Fruit fly (Drosophila melanogaster): ENCODE measurements around the gene CG7120.

- no peak for TF ChIP-seq psq (optimal IDR thresholded peaks at IDR 0.05)
- no peak for TF ChIP-seq insv (optimal IDR thresholded peaks at IDR 0.05)
- TF ChIP-seq Sin3A (optimal IDR thresholded peaks at IDR 0.05), result no peak
- no peak for TF ChIP-seq h (optimal IDR thresholded peaks at IDR 0.05)
- TF ChIP-seq Myc (optimal IDR thresholded peaks at IDR 0.05), result no peak
- TF ChIP-seq ttk (optimal IDR thresholded peaks at IDR 0.05), result no peak
These were observed 24.3 kb upstream of the CG7120 start for dm6 chr3L:8371538-8371937.

All from Kc167 (cell line).